Worm (Caenorhabditis elegans) whole organism, midembryonic: ENCODE measurements around the gene dsl-4.

Source experiments
- T22C8.4 ChIP-seq: fragments of 200-800 bp; sonication (Bioruptor generic); IDR thresholded peaks from 2 replicates; pipeline ENCODE4 v1.3.6; 2022; ENCODE audit warnings: missing genetic modification characterization, missing compliant biosample characterization
- cog-1 ChIP-seq: sonication (generic microtip); optimal IDR thresholded peaks from 2 replicates; lab custom pipeline; 2016; ENCODE audit warnings: missing genetic modification characterization, missing compliant biosample characterization
- flt-1 ChIP-seq: fragments of 200-800 bp; sonication (Bioruptor generic); IDR thresholded peaks from 2 replicates; pipeline ENCODE4 v1.3.6; 2022; ENCODE audit warnings: missing genetic modification characterization, missing compliant biosample characterization
- klf-2 ChIP-seq: fragments of 200-800 bp; sonication (Bioruptor generic); conservative IDR thresholded peaks from 2 replicates; pipeline ENCODE4 v1.3.6; 2022; ENCODE audit warnings: missing genetic modification reagents, missing genetic modification characterization, missing compliant biosample characterization
- med-1 ChIP-seq: sonication (generic microtip); optimal IDR thresholded peaks from 2 replicates; lab custom pipeline; 2017; ENCODE audit warnings: missing genetic modification characterization, mild to moderate bottlenecking, missing compliant biosample characterization, antibody characterized with exemption, missing genetic modification reagents; ENCODE audit not compliant: insufficient read depth
- ref-1 ChIP-seq: fragments of 200-800 bp; sonication (Bioruptor generic); conservative IDR thresholded peaks from 2 replicates; pipeline ENCODE4 v1.3.6; 2022; ENCODE audit warnings: missing genetic modification reagents, missing genetic modification characterization, missing compliant biosample characterization
- ztf-23 ChIP-seq: fragments of 200-800 bp; sonication (Bioruptor generic); IDR thresholded peaks from 2 replicates; pipeline ENCODE4 v1.3.6; 2022; ENCODE audit warnings: missing genetic modification reagents, missing genetic modification characterization, missing compliant biosample characterization
- ztf-29 ChIP-seq: fragments of 200-800 bp; sonication (Bioruptor generic); IDR thresholded peaks from 2 replicates; pipeline ENCODE4 v1.3.6; 2022; ENCODE audit warnings: missing genetic modification reagents, missing genetic modification characterization, missing compliant biosample characterization

DNA sequence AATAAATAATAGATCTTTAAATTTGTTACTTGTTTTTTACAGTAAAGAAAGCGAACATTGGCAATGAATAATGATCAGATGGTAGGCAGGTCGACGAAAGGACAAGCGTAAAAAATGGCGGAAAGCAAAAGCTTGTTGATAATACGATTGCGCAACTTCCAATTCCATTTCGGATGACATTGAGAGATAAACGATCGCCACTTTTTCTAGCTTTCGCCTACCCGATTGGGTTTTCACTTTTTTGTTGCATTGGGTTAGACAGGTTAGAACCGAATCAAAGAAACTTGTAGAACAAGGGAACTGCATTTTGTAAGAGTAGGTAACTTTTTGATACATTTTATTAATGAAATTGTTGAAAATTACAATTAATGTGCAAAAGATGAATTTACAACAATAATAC, 20.7 kb upstream of the dsl-4 start:
- TF ChIP-seq ref-1 (GFP tag; lab: Robert Waterston, UW) = no peak
- TF ChIP-seq med-1 = no peak
- no peak for TF ChIP-seq klf-2 (GFP tag; lab: Robert Waterston, UW)
- no peak for TF ChIP-seq flt-1
- no peak for TF ChIP-seq ztf-23 (GFP tag; lab: Robert Waterston, UW)
- TF ChIP-seq T22C8.4 (GFP tag; lab: Robert Waterston, UW) = no peak
- TF ChIP-seq ztf-29 (GFP tag; lab: Robert Waterston, UW) = no peak
- no peak for TF ChIP-seq cog-1 (tag; lab: Kevin White, UChicago)
